Worm (Caenorhabditis elegans): ENCODE measurements around the gene mpz-4.

DNA sequence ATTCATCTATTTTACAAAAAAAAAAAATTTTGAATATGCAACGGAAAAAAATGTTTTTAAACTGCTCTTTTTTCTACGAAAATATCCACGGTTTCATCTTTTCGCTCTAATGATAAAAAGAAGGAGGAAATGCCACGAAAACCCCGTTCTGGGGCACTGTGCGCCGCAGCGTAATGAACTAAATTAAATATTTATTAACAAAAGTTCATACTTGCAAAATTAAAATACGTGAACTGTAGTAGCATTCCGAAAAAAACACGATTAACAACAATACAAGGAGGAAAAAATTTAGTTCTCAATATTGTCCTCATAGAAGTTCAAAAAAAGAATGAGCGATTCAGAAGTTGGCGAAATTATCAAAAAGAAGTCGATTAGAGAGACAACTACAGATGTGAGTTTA, 37.7 kb downstream of the mpz-4 start, which contains the start of gene R11E3.1:
- TF ChIP-seq nhr-27 (tag; optimal IDR thresholded peaks at IDR 0.05) = no peak
- TF ChIP-seq B0261.1 (tag; optimal IDR thresholded peaks at IDR 0.05) = no peak
- TF ChIP-seq unc-130 (GFP tag; optimal IDR thresholded peaks at IDR 0.05) = no peak
- no peak for TF ChIP-seq snpc-4 (GFP tag; optimal IDR thresholded peaks at IDR 0.05)
- TF ChIP-seq snpc-4 (tag; optimal IDR thresholded peaks at IDR 0.05) = no peak
- TF ChIP-seq Y56A3A.18 (GFP tag; IDR thresholded peaks at IDR 0.05) = no peak
- TF ChIP-seq nfyb-1 (GFP tag; IDR thresholded peaks at IDR 0.05) = no peak
- no peak for TF ChIP-seq tbp1 (GFP tag; optimal IDR thresholded peaks at IDR 0.05)
- no peak for TF ChIP-seq mcd-1 (GFP tag; IDR thresholded peaks at IDR 0.05)
- TF ChIP-seq nfya-2 (GFP tag; IDR thresholded peaks at IDR 0.05) = no peak

All from whole organism, young adult.